Fruit fly (Drosophila melanogaster) whole organism, larva: Measurements from ENCODE around the gene mat.

Source experiments
- noc ChIP-seq: fragments of 200-800 bp; sonication (Bioruptor generic); optimal IDR thresholded peaks from 3 replicates; lab custom pipeline; 2019; ENCODE audit warnings: missing biosample characterization, mild to moderate bottlenecking, missing genetic modification characterization, moderate library complexity

mat gene

DNA sequence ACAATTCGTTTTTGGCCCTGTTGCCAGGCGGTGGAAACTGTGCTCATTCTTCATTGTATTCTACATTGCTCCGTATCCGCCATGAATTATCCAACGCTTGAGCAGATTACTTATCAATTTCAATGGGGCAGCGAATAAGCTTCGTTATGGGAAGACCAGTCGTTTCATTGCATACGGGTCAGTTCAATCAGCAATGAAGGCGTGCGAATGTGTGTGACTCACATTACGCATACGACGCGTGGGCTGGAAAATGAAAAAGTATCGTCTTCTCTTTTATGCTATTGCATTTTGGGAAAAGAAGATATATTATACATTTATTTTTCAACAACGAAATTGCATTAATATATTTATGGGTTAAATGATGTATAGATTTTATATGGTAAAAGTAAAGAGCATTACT, 17.7 kb upstream of the mat start:
- TF ChIP-seq noc (tag; lab: Kevin White, UChicago), result no peak

DNA sequence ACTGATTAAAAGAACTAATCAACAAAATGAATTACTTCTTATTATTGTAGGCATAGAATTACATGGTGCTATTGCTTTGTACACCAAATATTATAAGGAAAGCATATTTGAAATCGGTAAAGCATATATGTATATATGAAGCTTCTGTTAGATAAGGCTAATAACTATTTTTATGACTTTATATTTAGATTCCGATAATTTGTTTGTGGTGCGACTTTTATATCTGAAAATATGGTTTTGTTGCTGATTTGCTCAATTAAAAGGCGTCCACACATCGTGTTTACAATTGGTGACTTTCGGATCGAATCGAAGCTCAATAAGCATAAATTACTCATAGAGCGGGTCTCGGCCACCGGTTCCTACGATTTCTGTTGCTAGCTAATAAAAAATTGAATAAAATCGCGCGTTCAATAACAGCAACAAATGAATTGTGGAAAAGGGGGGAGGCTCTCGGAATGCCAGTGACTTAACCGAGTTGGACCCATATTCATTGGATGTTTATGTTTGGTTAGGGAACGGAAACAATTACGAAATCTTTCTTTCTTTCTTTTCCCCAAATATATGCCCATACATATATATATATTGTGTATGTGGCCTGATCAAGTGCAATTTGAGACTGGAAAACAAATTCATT, 17.0 kb upstream of the mat start:
- TF ChIP-seq noc (tag; lab: Kevin White, UChicago), result no peak

DNA sequence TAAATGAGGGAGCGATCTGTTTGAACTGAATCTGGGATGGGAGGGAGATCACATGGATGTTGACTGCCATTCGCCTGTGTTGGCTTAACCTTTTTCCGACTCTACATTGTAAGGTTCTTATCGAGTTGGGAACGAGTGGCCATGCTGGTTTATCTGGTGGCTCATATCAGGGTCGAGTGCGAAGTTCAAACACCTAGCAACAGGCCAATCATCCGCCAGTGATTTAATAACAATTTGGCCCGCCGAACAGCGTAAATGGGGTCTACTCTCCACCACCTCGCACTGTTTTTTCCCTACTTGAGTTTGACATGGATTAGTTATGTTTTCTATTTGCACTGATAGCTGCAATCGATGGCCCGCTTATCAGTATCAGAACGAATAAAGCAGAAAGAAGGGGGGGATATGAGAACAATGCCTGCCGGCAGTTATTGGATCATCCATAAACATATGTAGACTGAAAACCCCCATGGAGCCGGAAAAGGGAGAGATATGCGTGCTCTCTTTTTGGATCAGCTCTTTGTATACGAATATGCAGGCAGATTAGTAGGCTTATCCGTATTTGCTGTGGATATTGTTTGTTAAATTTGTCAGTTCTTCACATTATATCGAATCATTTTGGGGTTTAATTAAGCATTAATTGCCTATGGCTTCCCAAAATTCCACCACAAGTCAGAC, 15.1 kb upstream of the mat start:
- no peak for TF ChIP-seq noc (tag; lab: Kevin White, UChicago)

DNA sequence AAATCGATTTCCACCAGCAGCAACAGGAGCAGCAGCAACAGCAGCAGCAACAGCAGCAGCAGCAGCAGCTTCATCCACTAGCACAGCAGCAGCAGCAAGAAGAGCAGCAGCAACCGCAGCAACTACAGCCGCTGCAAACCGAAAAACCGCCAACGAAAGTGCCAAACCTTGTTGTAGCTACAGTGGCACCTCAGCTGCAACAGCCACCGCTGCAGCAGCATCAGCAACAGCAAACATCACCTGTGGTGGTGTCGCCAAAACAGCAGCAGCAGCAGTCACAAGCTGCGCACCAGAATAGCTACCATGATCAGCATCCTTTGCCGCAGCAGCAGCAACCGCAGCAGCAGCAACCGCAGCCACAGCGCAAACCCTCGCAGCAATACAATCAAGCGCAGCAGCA, 14.3 kb upstream of the mat start:
- TF ChIP-seq noc (tag; lab: Kevin White, UChicago), result no peak

DNA sequence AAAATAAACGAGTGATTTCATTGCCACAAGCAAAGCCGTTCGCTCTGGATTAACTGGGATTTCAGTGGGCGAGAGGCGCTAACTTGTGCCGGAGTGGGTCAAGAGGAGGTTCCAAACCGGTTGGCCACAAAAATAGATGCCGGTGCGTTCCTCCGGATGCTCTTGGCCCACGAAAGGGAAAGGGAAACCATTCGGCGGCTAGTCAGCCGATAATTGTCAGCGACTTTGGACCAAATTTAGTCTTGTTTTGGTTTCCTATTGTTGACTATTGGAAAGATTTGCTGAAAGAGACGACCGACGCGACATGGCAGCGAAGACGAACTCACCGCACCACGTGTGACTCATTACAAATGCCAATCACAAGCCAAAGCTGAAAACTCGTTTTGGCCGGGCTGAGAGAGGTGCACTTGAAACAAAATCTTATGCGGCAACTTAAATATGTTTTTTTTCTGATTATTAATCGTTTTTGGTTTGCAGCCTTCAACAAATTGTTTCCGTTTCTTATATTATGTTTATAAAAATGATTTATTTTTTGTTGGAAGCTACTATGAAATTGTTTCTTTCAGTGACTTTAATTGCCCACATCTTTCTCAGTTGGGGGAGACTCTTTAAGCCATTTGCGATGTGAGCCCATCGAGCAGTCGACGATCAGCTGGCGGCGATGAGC, 7.3 kb upstream of the mat start, which contains the start of gene CG34056:
Gene CG34056, plus strand, starts transcription at position 638 of the 667 bp plus-strand sequence.
- peak; percentile 94 for TF ChIP-seq noc (tag; lab: Kevin White, UChicago)

DNA sequence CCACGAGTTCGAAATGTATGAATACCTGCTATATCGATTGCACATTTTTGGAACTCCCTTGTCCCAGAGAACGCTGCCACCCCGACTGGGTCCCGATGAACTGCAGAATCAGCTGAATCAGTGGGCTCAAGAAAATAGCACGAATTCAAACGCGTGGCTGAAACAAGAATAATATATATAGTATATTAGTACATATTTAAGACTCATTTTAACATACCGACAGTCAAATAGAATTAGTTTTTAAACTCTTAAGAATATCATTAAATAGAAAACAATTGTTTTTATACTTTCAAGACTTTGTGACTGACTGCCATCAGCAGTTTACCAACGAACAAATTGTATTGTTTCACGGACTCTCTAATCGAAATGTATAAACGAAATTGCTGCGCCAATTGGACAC, 5.6 kb upstream of the mat start, which contains the start of gene CG34057:
Gene CG34057, plus strand, starts transcription at position 301 of the 400 bp plus-strand sequence.
- no peak for TF ChIP-seq noc (tag; lab: Kevin White, UChicago)

DNA sequence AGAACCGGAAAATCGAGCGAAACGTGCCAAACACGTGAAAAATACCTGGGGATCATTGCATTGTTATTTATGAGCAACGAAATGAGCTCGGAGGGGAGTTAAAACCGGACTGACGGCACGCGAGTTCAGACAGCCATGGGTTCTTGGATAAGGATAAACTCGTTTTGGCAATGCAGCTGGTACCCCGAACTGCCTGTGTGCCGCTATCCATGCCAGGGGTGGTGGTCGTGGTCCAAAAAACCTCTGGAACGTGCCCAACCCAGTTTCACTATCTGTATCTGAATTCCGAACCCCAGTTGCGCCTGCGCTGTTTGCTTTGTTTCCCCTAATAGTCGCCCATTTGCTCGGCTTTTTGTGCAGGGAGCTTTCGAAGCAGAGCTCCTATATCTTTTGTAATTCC, 3.4 kb upstream of the mat start:
- TF ChIP-seq noc (tag; lab: Kevin White, UChicago), result no peak

DNA sequence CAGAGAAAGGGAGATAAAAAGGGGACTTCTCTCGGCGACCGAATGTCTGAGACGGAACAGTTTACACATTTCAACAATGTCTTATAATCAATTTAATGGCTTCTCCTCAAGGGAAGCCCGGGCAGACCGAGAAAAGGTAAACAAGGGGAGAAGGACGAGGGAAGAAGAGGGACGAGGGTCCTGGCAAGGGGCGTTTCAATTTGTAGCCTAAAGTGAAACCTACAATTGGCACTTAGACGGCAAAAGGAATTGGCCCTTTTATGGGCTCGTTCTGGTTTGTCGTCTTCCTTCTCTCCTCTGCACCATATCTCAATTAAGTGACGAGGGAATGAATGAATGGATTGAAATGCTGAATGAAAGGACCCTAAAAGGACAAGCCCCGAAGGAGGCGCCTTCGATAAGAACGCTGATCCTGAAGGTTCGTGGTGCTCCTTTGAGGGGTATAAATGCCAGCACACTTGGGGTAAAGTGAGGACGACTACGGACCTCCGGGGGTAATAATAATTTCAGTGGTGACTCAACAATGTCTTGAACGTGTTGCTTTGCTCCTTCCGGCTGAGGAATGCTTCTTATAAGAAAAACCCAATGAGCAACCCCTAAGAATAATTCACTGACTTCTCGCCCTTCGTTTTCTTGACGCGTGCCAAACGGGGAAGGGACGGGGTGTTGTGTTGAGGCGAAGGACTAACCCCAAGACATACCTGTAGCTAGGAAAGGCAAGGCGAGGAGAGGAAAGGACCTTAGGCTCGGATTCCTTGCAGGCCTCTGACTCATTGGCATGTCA, 2.0 kb upstream of the mat start:
- no peak for TF ChIP-seq noc (tag; lab: Kevin White, UChicago)

DNA sequence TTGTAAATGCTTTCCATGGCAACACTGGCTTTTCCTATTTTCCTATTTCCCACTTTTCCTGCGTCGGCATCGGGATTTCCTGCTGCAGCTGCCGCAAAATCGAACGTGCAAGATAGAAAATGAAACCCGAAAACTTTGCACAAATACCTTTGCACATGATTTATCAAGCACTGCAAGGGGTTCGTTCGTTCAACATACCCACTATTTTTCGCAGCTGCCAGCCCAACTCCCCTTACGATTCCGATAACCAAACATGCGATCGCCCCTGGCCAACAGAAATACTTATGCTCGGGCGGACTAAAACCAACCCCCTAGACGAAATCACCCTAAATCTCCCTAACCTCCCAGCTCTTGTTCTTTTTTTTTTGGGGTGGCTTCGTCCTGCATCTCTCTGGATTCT, 1.3 kb upstream of the mat start:
- no peak for TF ChIP-seq noc (tag; lab: Kevin White, UChicago)

DNA sequence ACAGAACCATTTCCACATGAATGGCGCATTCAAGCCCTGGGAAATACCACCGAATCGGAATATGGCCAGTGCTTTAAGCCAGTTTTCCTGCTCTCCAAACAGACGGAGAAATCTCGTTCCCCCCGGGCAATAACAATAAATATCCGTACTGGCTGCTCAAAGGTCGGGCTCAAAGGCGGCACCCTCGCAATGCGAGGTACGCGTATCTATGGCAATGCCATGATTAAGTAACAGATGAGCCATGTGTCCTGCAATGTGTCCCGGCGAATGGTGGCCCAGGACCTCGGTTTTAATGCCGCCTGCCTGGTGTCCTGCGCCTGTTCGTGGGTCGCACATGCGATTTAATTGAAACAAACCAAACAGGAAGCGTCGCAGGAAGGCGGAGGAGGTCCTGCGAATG, 1.2 kb downstream of the mat start:
- TF ChIP-seq noc (tag; lab: Kevin White, UChicago), result no peak

DNA sequence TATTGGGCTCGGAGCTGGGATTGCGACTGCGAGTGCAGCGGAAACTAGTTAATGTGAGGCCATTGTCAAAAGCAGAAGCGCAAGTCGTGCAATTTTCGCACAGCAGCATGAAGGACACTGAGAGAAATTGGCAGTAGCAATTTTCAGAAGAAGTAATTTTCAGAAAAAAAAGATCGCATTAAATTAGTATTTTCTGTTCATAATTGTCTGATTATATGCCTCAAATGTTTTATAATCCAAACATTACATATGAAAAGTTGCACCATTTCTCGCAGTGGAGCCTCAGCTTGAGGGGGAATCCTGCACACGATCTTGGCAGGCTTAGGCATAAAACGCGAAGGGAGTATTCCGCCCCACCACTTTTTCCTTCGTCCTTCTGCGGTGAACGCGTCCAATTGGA, 1.7 kb downstream of the mat start:
- TF ChIP-seq noc (tag; lab: Kevin White, UChicago), result no peak

DNA sequence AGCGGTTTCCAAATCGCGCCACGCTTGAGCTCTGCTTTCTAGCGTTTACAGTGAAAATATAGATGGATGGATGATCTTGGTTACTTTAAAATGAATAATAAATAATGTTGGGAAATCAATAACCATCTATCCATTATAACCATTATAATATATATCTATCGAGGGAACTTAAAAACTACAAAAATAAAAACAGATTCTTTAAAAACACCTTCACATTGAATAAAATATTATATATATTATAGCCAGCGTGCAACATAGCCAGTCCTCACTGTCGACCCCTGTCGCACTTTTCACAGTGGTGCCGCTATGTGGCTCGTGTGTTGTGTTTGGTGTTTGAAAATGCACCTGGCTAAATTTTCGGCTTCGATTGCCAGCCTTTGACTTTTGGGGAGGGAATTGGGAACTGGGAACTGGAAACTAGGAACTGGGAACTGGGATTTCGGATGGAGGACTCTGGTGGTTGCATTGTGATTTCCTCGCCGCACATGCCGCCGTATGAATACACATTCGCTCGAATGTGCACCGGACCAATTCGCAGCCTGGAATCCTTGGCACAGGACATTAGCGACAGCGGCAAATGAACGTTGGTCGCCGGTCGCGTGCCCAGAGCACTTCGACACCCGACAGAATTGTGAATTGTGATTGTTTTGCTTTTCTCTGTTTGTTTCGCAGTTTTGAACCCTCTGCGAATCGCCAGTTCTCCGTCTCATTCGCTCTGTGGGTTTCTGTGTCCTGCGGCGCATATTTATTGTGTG, 2.5 kb downstream of the mat start:
- TF ChIP-seq noc (tag; lab: Kevin White, UChicago), result no peak

DNA sequence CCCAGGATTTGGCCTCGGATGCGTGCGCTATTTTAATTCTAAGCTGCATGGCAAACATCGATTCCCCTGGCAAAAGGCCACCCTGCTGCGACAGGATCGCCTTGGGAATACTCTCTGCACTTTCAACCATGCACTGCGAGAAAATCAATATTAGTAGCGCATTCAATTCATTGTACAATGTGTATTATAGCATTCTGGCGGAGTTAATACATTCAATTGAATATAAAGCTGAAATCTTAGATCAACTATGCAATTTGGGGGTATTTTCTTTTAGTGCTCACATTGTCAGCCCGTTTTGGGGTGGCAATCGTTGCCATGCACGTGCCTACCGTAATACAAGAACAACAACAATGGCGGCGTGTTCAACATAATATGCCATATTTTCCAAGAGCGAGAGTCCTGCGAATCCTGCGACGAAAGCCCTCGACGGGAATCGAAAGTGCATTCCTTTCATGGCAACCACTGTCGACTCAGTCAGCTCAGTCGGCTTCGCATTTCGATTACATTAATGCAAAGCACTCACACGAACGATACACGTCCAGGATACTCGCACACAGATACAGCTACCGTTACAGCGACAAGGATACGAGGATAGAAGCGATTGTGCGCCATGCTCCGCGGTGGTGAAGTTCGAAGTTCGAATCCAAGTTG, 5.1 kb downstream of the mat start:
- no peak for TF ChIP-seq noc (tag; lab: Kevin White, UChicago)

DNA sequence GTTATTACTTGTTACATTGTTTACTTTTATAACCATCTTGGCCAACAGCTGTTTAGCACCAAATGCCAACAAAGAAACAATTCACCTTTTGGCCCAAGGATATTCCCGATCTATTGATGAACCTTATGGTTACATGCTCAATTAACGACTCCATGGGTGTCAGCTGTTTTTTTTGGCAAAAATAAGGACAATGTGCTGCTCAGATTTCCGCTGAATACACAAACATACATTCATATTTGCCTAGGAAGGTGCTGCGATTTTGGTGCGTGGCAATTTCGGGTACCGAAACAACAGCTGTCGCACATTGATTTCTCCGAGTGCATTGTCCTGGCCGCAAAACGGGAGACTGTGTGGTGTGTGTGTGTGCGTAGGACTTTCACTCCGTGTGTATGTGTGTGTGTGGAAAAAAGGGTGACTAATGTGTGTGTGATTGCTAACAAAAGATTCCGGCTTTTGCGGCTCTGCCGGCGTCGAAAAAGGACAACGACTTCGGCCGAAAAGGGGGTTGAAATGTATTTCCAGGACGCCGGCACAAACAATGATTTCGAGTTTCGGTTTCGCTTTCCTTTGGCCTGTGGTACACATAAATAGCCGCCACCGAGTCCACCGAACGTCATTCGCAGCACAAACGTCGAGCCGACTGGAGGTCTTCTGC, 5.9 kb downstream of the mat start, which contains the start of gene nerfin-1:
Gene nerfin-1, plus strand, starts transcription at position 605 of the 655 bp plus-strand sequence.
- TF ChIP-seq noc (tag; lab: Kevin White, UChicago), result no peak
